Fruit fly (Drosophila melanogaster) whole organism, embryonic: ENCODE data around the gene CG11353.

Experiments used
- Atf-2 ChIP-seq: fragments of 200-800 bp; sonication (Bioruptor generic); optimal IDR thresholded peaks from 2 replicates; lab custom pipeline; 2016; ENCODE audit warnings: missing biosample characterization, missing genetic modification characterization
- CG10565 ChIP-seq: fragments of 200-800 bp; sonication (Bioruptor generic); optimal IDR thresholded peaks from 3 replicates; lab custom pipeline; 2016; ENCODE audit warnings: missing biosample characterization, mild to moderate bottlenecking, missing genetic modification characterization
- CG11723 ChIP-seq: fragments of 200-800 bp; sonication (Bioruptor generic); optimal IDR thresholded peaks from 2 replicates; lab custom pipeline; 2017; ENCODE audit warnings: missing biosample characterization, mild to moderate bottlenecking, missing genetic modification characterization
- CG12769 ChIP-seq: fragments of 200-800 bp; sonication (Bioruptor generic); optimal IDR thresholded peaks from 2 replicates; lab custom pipeline; 2019; ENCODE audit warnings: missing biosample characterization, mild to moderate bottlenecking, missing genetic modification characterization, moderate library complexity
- CG15696 ChIP-seq: fragments of 200-800 bp; sonication (Bioruptor generic); optimal IDR thresholded peaks from 2 replicates; lab custom pipeline; 2019; ENCODE audit warnings: missing biosample characterization, mild to moderate bottlenecking, missing genetic modification characterization, moderate library complexity
- CG16779 ChIP-seq: fragments of 200-800 bp; sonication (Bioruptor generic); IDR thresholded peaks from 2 replicates; pipeline ENCODE4 v1.3.6; 2022; ENCODE audit warnings: missing biosample characterization, missing genetic modification characterization
- CG17385 ChIP-seq: fragments of 200-800 bp; sonication (Bioruptor generic); optimal IDR thresholded peaks from 3 replicates; lab custom pipeline; 2018; ENCODE audit warnings: missing biosample characterization, mild to moderate bottlenecking, missing genetic modification characterization
- CG31388 ChIP-seq: fragments of 200-800 bp; sonication (Bioruptor generic); optimal IDR thresholded peaks from 2 replicates; lab custom pipeline; 2016; ENCODE audit warnings: missing biosample characterization, missing genetic modification characterization
- CG4328 ChIP-seq: fragments of 200-800 bp; sonication (Bioruptor generic); optimal IDR thresholded peaks from 3 replicates; lab custom pipeline; 2017; ENCODE audit warnings: missing biosample characterization, missing genetic modification reagents, missing genetic modification characterization
- CG4360 ChIP-seq: fragments of 200-800 bp; sonication (Bioruptor generic); IDR thresholded peaks from 2 replicates; pipeline ENCODE4 v1.3.6; 2022; ENCODE audit warnings: missing biosample characterization, missing genetic modification characterization
- CG4707 ChIP-seq: fragments of 200-800 bp; sonication (Bioruptor generic); optimal IDR thresholded peaks from 2 replicates; lab custom pipeline; 2018; ENCODE audit warnings: missing biosample characterization, mild to moderate bottlenecking, missing genetic modification characterization, moderate library complexity
- CG6813 ChIP-seq: fragments of 200-800 bp; sonication (Bioruptor generic); optimal IDR thresholded peaks from 2 replicates; lab custom pipeline; 2017; ENCODE audit warnings: missing biosample characterization, missing genetic modification characterization, mild to moderate bottlenecking, moderate library complexity, missing genetic modification reagents
- CG7745 ChIP-seq: fragments of 200-800 bp; sonication (Bioruptor generic); optimal IDR thresholded peaks from 2 replicates; lab custom pipeline; 2018; ENCODE audit warnings: missing biosample characterization, mild to moderate bottlenecking, missing genetic modification characterization, moderate library complexity
- CG9437 ChIP-seq: fragments of 200-800 bp; sonication (Bioruptor generic); optimal IDR thresholded peaks from 2 replicates; lab custom pipeline; 2018; ENCODE audit warnings: missing biosample characterization, mild to moderate bottlenecking, missing genetic modification characterization
- CG9817 ChIP-seq: fragments of 200-800 bp; sonication (Bioruptor generic); optimal IDR thresholded peaks from 2 replicates; lab custom pipeline; 2018; ENCODE audit warnings: missing biosample characterization, mild to moderate bottlenecking, missing genetic modification characterization, moderate library complexity
- CG9876 ChIP-seq: fragments of 200-800 bp; sonication (Bioruptor generic); optimal IDR thresholded peaks from 2 replicates; lab custom pipeline; 2016; ENCODE audit warnings: missing biosample characterization, missing genetic modification characterization
- Dip3 ChIP-seq: fragments of 200-800 bp; sonication (Bioruptor generic); optimal IDR thresholded peaks from 3 replicates; lab custom pipeline; 2016; ENCODE audit warnings: missing biosample characterization, missing genetic modification characterization
- Fer1 ChIP-seq: fragments of 200-800 bp; sonication (Bioruptor generic); optimal IDR thresholded peaks from 2 replicates; lab custom pipeline; 2017; ENCODE audit warnings: missing biosample characterization, mild to moderate bottlenecking, missing genetic modification characterization
- HmgZ ChIP-seq: fragments of 200-800 bp; sonication (Bioruptor generic); optimal IDR thresholded peaks from 2 replicates; lab custom pipeline; 2018; ENCODE audit warnings: missing biosample characterization, mild to moderate bottlenecking, missing genetic modification characterization
- Meics ChIP-seq: fragments of 200-800 bp; sonication (Bioruptor generic); optimal IDR thresholded peaks from 2 replicates; lab custom pipeline; 2017; ENCODE audit warnings: missing biosample characterization, mild to moderate bottlenecking, missing genetic modification characterization
- NC2β ChIP-seq: fragments of 200-800 bp; sonication (Bioruptor generic); optimal IDR thresholded peaks from 2 replicates; lab custom pipeline; 2016; ENCODE audit warnings: missing biosample characterization, missing genetic modification characterization
- NfI ChIP-seq: fragments of 200-800 bp; sonication (Bioruptor generic); optimal IDR thresholded peaks from 3 replicates; lab custom pipeline; 2018; ENCODE audit warnings: missing biosample characterization, mild to moderate bottlenecking, missing genetic modification characterization, moderate library complexity
- cg ChIP-seq: fragments of 200-800 bp; sonication (Bioruptor generic); optimal IDR thresholded peaks from 3 replicates; lab custom pipeline; 2019; ENCODE audit warnings: missing biosample characterization, mild to moderate bottlenecking, missing genetic modification characterization, moderate library complexity
- chif ChIP-seq, 2 experiments: fragments of 200-800 bp; sonication (Bioruptor generic); optimal IDR thresholded peaks; 3 replicates each; lab custom pipeline; 2016; ENCODE audit warnings: missing biosample characterization in 2 of 2, missing genetic modification characterization in 2 of 2
- chinmo ChIP-seq: fragments of 200-800 bp; sonication (Bioruptor generic); IDR thresholded peaks from 4 replicates; pipeline ENCODE4 v1.3.6; 2022; ENCODE audit warnings: missing biosample characterization, missing genetic modification characterization; ENCODE audit not compliant: partially characterized antibody
- ci ChIP-seq: fragments of 200-800 bp; sonication (Bioruptor generic); IDR thresholded peaks from 3 replicates; pipeline ENCODE4 v1.3.6; 2022; ENCODE audit warnings: missing biosample characterization, missing genetic modification characterization
- crp ChIP-seq, 2 experiments: fragments of 200-800 bp; sonication (Bioruptor generic); optimal IDR thresholded peaks; 2 replicates in 1 of 2; 3 replicates in 1 of 2; lab custom pipeline; 2017; ENCODE audit warnings: missing biosample characterization in 2 of 2, missing genetic modification characterization in 2 of 2, mild to moderate bottlenecking in 1 of 2, moderate library complexity in 1 of 2
- dan ChIP-seq: fragments of 200-800 bp; sonication (Bioruptor generic); IDR thresholded peaks from 2 replicates; pipeline ENCODE4 v1.3.6; 2022; ENCODE audit warnings: missing biosample characterization, missing genetic modification characterization
- dimm ChIP-seq: fragments of 200-800 bp; sonication (Bioruptor generic); IDR thresholded peaks from 2 replicates; pipeline ENCODE4 v1.3.6; 2022; ENCODE audit warnings: missing biosample characterization, missing genetic modification characterization
- fd64A ChIP-seq: fragments of 200-800 bp; sonication (Bioruptor generic); optimal IDR thresholded peaks from 3 replicates; lab custom pipeline; 2018; ENCODE audit warnings: missing biosample characterization, mild to moderate bottlenecking, missing genetic modification characterization
- ftz-f1 ChIP-seq: fragments of 200-800 bp; sonication (Bioruptor generic); optimal IDR thresholded peaks from 2 replicates; lab custom pipeline; 2016; ENCODE audit warnings: missing biosample characterization, missing genetic modification characterization
- gce ChIP-seq: fragments of 200-800 bp; sonication (Bioruptor generic); IDR thresholded peaks from 3 replicates; pipeline ENCODE4 v1.3.6; 2022; ENCODE audit warnings: missing biosample characterization, missing genetic modification characterization
- gro ChIP-seq: fragments of 200-800 bp; sonication (Bioruptor generic); optimal IDR thresholded peaks from 2 replicates; lab custom pipeline; 2016; ENCODE audit warnings: missing biosample characterization, missing genetic modification characterization
- ind ChIP-seq: fragments of 200-800 bp; sonication (Bioruptor generic); optimal IDR thresholded peaks from 3 replicates; lab custom pipeline; 2016; ENCODE audit warnings: missing biosample characterization, missing genetic modification characterization
- insv ChIP-seq, 2 experiments: fragments of 200-800 bp; sonication (Bioruptor generic); optimal IDR thresholded peaks; 3 replicates each; lab custom pipeline; 2016 to 2018; ENCODE audit warnings: missing biosample characterization in 2 of 2, missing genetic modification characterization in 2 of 2
- luna ChIP-seq: fragments of 200-800 bp; sonication (Bioruptor generic); optimal IDR thresholded peaks from 2 replicates; lab custom pipeline; 2016; ENCODE audit warnings: missing biosample characterization, missing genetic modification characterization
- otp ChIP-seq: fragments of 200-800 bp; sonication (Bioruptor generic); IDR thresholded peaks from 3 replicates; pipeline ENCODE4, ENCODE4 v1.3.6; 2022; ENCODE audit warnings: missing biosample characterization, missing genetic modification characterization
- pho ChIP-seq: fragments of 200-800 bp; sonication (Bioruptor generic); optimal IDR thresholded peaks from 2 replicates; lab custom pipeline; 2016; ENCODE audit warnings: missing biosample characterization, missing genetic modification characterization
- phol ChIP-seq: fragments of 200-800 bp; sonication (Bioruptor generic); optimal IDR thresholded peaks from 3 replicates; lab custom pipeline; 2018; ENCODE audit warnings: missing biosample characterization, mild to moderate bottlenecking, missing genetic modification characterization, moderate library complexity
- pnt ChIP-seq: fragments of 200-800 bp; sonication (Bioruptor generic); optimal IDR thresholded peaks from 3 replicates; lab custom pipeline; 2016; ENCODE audit warnings: missing biosample characterization, missing genetic modification characterization
- sr ChIP-seq: fragments of 200-800 bp; sonication (Bioruptor generic); IDR thresholded peaks from 3 replicates; pipeline ENCODE4 v1.3.6; 2022; ENCODE audit warnings: missing biosample characterization, missing genetic modification characterization
- toy ChIP-seq: fragments of 200-800 bp; sonication (Bioruptor generic); IDR thresholded peaks from 2 replicates; pipeline ENCODE4 v1.3.6; 2022; ENCODE audit warnings: missing biosample characterization, missing genetic modification characterization
- vnd ChIP-seq: fragments of 200-800 bp; sonication (Bioruptor generic); IDR thresholded peaks from 3 replicates; pipeline ENCODE4 v1.3.6; 2022; ENCODE audit warnings: missing biosample characterization, missing genetic modification characterization; ENCODE audit not compliant: partially characterized antibody
- vvl ChIP-seq: fragments of 200-800 bp; sonication (Bioruptor generic); IDR thresholded peaks from 2 replicates; pipeline ENCODE4 v1.3.6; 2022; ENCODE audit warnings: missing biosample characterization, missing genetic modification characterization
- yki ChIP-seq: fragments of >200 bp; optimal IDR thresholded peaks from 3 replicates; lab custom pipeline; 2018
- zfh2 ChIP-seq: fragments of 200-800 bp; sonication (Bioruptor generic); optimal IDR thresholded peaks from 2 replicates; lab custom pipeline; 2016; ENCODE audit warnings: missing biosample characterization, missing genetic modification characterization

The CG11353 gene

DNA sequence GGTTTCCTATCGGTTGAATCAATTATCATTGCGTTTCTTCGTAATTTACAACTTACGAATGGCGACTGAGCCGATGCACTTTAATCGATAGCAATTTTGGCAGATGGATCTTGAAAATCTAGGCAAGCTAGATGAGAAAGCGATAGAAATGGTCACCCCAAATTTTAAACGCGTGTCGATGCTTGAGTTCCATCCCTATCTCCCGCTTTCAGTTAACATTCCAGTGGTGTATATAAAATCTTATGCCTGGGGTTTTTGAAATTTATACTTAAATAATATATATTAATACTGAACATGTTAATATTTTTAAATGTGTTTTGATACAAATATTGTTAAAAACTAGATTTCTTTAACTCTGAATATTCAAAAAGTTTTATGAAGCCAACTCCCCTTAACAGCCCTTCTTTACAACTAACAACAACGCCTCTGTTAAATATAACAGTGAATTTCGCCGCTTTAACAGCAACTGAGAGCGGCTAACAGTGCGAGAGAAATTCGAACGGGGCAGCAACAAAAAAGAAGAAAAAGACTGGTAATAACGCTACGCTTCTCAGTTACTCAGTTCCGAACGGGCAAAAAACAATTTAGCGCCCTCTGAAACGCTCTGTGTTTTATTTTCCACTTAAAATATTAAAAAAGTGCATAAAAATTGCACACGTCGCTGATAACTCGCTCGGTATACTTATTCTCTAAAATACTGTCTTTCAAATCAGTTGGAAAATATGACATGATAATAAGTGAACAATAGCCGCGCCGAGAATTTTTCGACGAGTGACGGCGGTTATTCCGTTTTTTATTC is 8.8 kb downstream of the CG11353 start, which contains the start of gene CG11357 (continued):
- TF ChIP-seq fd64A (peak; percentile 90), crp (GFP tag; optimal IDR thresholded peaks at IDR 0.05; lab: Kevin White, UChicago) (peak in 1 of 2 experiments; percentile 53), ind (GFP tag; lab: Kevin White, UChicago) (peak; percentile 96), luna (GFP tag; lab: Kevin White, UChicago) (peak; percentile 59), Fer1 (peak; percentile 99), otp (GFP tag; lab: Robert Waterston, UW) (peak; percentile 97), CG15696 (tag; lab: Kevin White, UChicago) (peak; percentile 98), sr (GFP tag; lab: Robert Waterston, UW) (peak; percentile 89), vnd (GFP tag; lab: Robert Waterston, UW) (peak; percentile 78), NfI (peak; percentile 99), CG4328 (peak; percentile 97)

DNA sequence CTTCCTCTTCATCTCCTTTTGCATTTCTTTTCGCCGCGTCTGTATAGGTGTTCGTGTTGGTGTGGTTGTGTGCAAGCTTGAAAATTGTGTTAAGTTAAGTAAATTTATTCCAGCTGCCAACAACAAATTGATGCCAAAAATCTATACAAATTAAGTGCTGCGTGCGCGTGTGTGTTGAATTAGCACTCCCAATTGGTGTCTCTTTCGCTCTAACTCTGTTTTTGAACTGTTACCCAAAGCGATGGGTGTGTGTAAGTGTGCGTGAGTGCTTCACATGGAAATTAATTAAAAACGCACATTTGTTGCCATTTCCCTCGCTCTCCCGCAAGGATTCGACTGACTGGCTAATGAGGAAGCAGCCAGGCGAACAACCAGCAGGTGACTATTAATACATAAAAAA is 9.6 kb downstream of the CG11353 start:
- TF ChIP-seq CG7745 (tag; lab: Kevin White, UChicago) (peak; percentile 7), CG9437 (no peak), CG9876 (GFP tag; lab: Kevin White, UChicago) (no peak), toy (GFP tag; lab: Robert Waterston, UW) (no peak), CG31388 (GFP tag; lab: Kevin White, UChicago) (no peak), ftz-f1 (GFP tag; lab: Kevin White, UChicago) (no peak), CG17385 (GFP tag; lab: Kevin White, UChicago) (peak; percentile 75), CG11723 (GFP tag; lab: Kevin White, UChicago) (no peak), vvl (GFP tag; lab: Robert Waterston, UW) (no peak), HmgZ (tag; lab: Kevin White, UChicago) (no peak), cg (GFP tag; lab: Kevin White, UChicago) (peak; percentile 59), NC2β (GFP tag; lab: Kevin White, UChicago) (no peak), CG12769 (tag; lab: Kevin White, UChicago) (peak; percentile 53), yki (no peak), CG10565 (GFP tag; lab: Kevin White, UChicago) (no peak), phol (tag; lab: Kevin White, UChicago) (no peak)

DNA sequence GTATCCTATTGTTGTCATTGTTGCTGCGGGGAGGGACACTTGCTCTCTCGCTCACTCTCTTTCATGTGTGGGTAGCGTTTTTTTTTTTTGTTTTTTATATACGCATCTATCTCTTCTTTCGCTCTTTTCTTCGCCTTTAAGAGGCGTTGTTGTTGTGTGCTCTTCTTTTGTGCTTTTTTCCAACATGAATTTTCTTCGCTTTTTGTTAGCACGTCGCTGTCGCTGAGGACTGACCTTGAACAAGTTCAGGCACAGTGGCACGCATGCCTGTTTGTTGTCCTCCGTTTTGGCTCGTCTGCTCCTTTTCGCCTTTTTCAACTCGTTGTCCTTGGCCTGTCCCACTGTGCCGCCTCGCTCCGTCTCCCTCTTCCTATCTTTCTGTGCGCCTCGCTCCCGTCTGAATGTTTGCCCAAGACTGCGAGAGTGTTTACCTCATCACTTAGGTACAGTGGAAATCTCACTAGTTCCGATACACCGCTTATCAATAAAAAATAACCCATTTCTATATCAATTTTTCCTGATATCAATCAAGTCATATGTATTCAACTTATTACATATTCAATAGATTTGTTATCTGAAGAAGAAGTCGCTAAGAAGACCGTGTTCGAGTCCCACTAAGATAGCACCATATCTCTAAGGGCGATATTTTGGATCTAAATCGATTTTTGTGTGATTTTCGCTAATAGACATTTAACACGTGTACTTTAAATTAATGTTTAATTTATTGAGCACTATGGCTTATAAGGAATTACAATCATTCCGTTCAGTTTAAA is 10.2 kb downstream of the CG11353 start:
- peak; percentile 28 for TF ChIP-seq CG9817 (tag; lab: Kevin White, UChicago)
- no peak for TF ChIP-seq gce (GFP tag; lab: Robert Waterston, UW)
- TF ChIP-seq zfh2, result peak; percentile 50
- peak; percentile 52 for TF ChIP-seq Meics (GFP tag; lab: Kevin White, UChicago)
- TF ChIP-seq CG4360, result peak; percentile 36; the same call in 1 of the 2 replicates
- TF ChIP-seq insv (GFP tag; optimal IDR thresholded peaks at IDR 0.05; lab: Kevin White, UChicago), result no peak
- peak; percentile 39 to 41 for TF ChIP-seq chif (GFP tag; optimal IDR thresholded peaks at IDR 0.05; lab: Kevin White, UChicago)
- peak; percentile 26 for TF ChIP-seq pho (GFP tag; lab: Kevin White, UChicago)
- TF ChIP-seq CG16779 (GFP tag; lab: Robert Waterston, UW), result 0 out of 2 replicates have a peak, but pooled peaks have one; percentile 26
- no peak for TF ChIP-seq CG6813 (GFP tag; lab: Kevin White, UChicago)
- TF ChIP-seq gro, result peak; percentile 13
- peak; percentile 60; the same call in 1 of the 3 replicates for TF ChIP-seq ci (GFP tag; lab: Robert Waterston, UW)
- 0 out of 4 replicates have a peak, but pooled peaks have one; percentile 68 for TF ChIP-seq chinmo
- TF ChIP-seq dimm (GFP tag; lab: Robert Waterston, UW), result peak; percentile 40; the same call in 1 of the 2 replicates
- no peak for TF ChIP-seq dan
- TF ChIP-seq Atf-2 (GFP tag; lab: Kevin White, UChicago), result no peak
- TF ChIP-seq pnt (GFP tag; lab: Kevin White, UChicago), result peak; percentile 6
- peak; percentile 95 for TF ChIP-seq CG4707
- TF ChIP-seq Dip3 (GFP tag; lab: Kevin White, UChicago), result peak; percentile 34
